Fruit fly (Drosophila melanogaster) whole organism, wandering third instar larva: ENCODE data around the gene JMJD4.
A peak's percentile ranks its signal among the peaks of the same experiment; 100 is the strongest.

Source experiments
- Abd-B ChIP-seq: fragments of >200 bp; optimal IDR thresholded peaks from 2 replicates; lab custom pipeline; 2017; ENCODE audit warnings: missing biosample characterization, missing genetic modification characterization
- CG32264 ChIP-seq: fragments of 200-800 bp; sonication (Bioruptor generic); optimal IDR thresholded peaks from 2 replicates; lab custom pipeline; 2016; ENCODE audit warnings: missing biosample characterization, missing genetic modification characterization
- CG9705 ChIP-seq: fragments of 200-800 bp; sonication (Bioruptor generic); optimal IDR thresholded peaks from 2 replicates; lab custom pipeline; 2018; ENCODE audit warnings: missing biosample characterization, mild to moderate bottlenecking, missing genetic modification characterization
- CrebA ChIP-seq: fragments of 200-800 bp; sonication (Bioruptor generic); optimal IDR thresholded peaks from 2 replicates; lab custom pipeline; 2016; ENCODE audit warnings: missing biosample characterization, mild to moderate bottlenecking, missing genetic modification characterization, borderline replicate concordance
- Dif ChIP-seq: fragments of 200-275, 200-300 bp; sonication (Bioruptor generic); optimal IDR thresholded peaks from 2 replicates; lab custom pipeline; 2018; ENCODE audit warnings: missing biosample characterization, missing genetic modification characterization; ENCODE audit not compliant: partially characterized antibody
- GATAd ChIP-seq: sonication (Bioruptor generic); optimal IDR thresholded peaks from 2 replicates; lab custom pipeline; 2016; ENCODE audit warnings: missing biosample characterization, missing genetic modification characterization
- HLH106 ChIP-seq: fragments of 200-800 bp; optimal IDR thresholded peaks from 3 replicates; lab custom pipeline; 2019; ENCODE audit warnings: missing biosample characterization, mild to moderate bottlenecking, missing genetic modification characterization, moderate library complexity
- Hnf4 ChIP-seq: fragments of 200-800 bp; sonication (Bioruptor generic); optimal IDR thresholded peaks from 2 replicates; lab custom pipeline; 2016; ENCODE audit warnings: missing biosample characterization, mild to moderate bottlenecking, missing genetic modification characterization
- Hr78 ChIP-seq: fragments of >200 bp; optimal IDR thresholded peaks from 2 replicates; lab custom pipeline; 2017; ENCODE audit warnings: missing biosample characterization, missing genetic modification characterization
- Hr83 ChIP-seq: fragments of 200-300 bp; sonication (Bioruptor generic); optimal IDR thresholded peaks from 2 replicates; lab custom pipeline; 2016; ENCODE audit warnings: missing biosample characterization, mild to moderate bottlenecking, missing genetic modification characterization, moderate library complexity; ENCODE audit not compliant: poor library complexity, severe bottlenecking
- Jra ChIP-seq: sonication (Bioruptor generic); optimal IDR thresholded peaks from 2 replicates; lab custom pipeline; 2016; ENCODE audit warnings: missing biosample characterization, missing genetic modification characterization
- Mio ChIP-seq: sonication (Bioruptor generic); optimal IDR thresholded peaks from 2 replicates; lab custom pipeline; 2016; ENCODE audit warnings: missing biosample characterization, missing genetic modification characterization
- Myc ChIP-seq: fragments of >200 bp; optimal IDR thresholded peaks from 2 replicates; lab custom pipeline; 2017
- N ChIP-seq: fragments of >200 bp; optimal IDR thresholded peaks from 2 replicates; lab custom pipeline; 2018; ENCODE audit warnings: missing biosample characterization, missing external identifiers, missing genetic modification characterization
- OdsH ChIP-seq: fragments of 200-800 bp; sonication (Bioruptor generic); optimal IDR thresholded peaks from 2 replicates; lab custom pipeline; 2016; ENCODE audit warnings: missing biosample characterization, mild to moderate bottlenecking, missing genetic modification characterization
- Rel ChIP-seq, 2 experiments: fragments of 200-800 bp; sonication (Bioruptor generic) in 1 of 2; optimal IDR thresholded peaks; 2 replicates in 1 of 2; 3 replicates in 1 of 2; lab custom pipeline; 2016 to 2019; ENCODE audit warnings: mild to moderate bottlenecking in 2 of 2, missing biosample characterization in 2 of 2, missing genetic modification characterization in 2 of 2, moderate library complexity in 1 of 2
- Sp1 ChIP-seq: fragments of 200-800 bp; sonication (Bioruptor generic); optimal IDR thresholded peaks from 3 replicates; lab custom pipeline; 2019; ENCODE audit warnings: missing biosample characterization, mild to moderate bottlenecking, missing genetic modification characterization, moderate library complexity
- Vsx2 ChIP-seq: fragments of 200-300, 225-300 bp; sonication (Bioruptor generic); optimal IDR thresholded peaks from 2 replicates; lab custom pipeline; 2018; ENCODE audit warnings: missing biosample characterization, missing genetic modification characterization; ENCODE audit not compliant: partially characterized antibody
- br ChIP-seq: fragments of 200-800 bp; sonication (Bioruptor generic); optimal IDR thresholded peaks from 2 replicates; lab custom pipeline; 2016; ENCODE audit warnings: missing biosample characterization, missing genetic modification characterization
- brk ChIP-seq: fragments of 200-800 bp; sonication (Bioruptor generic); optimal IDR thresholded peaks from 2 replicates; lab custom pipeline; 2016; ENCODE audit warnings: missing biosample characterization, mild to moderate bottlenecking, missing genetic modification characterization
- dl ChIP-seq, 2 experiments: fragments of 175-275, 200-275 bp in 1 of 2; fragments of 200-275 bp in 1 of 2; sonication (Bioruptor generic); optimal IDR thresholded peaks; lab custom pipeline; 2018; ENCODE audit warnings: mild to moderate bottlenecking in 2 of 2, missing biosample characterization in 2 of 2, missing genetic modification characterization in 2 of 2, moderate library complexity in 2 of 2; ENCODE audit not compliant: partially characterized antibody in 2 of 2, insufficient read depth in 1 of 2
- dmrt93B ChIP-seq: fragments of 200-800 bp; sonication (Bioruptor generic); optimal IDR thresholded peaks from 2 replicates; lab custom pipeline; 2018; ENCODE audit warnings: missing biosample characterization, mild to moderate bottlenecking, missing genetic modification characterization
- dsf ChIP-seq: sonication (Bioruptor generic); optimal IDR thresholded peaks from 2 replicates; lab custom pipeline; 2016; ENCODE audit warnings: missing biosample characterization, missing genetic modification characterization, borderline replicate concordance
- ey ChIP-seq: fragments of 200-800 bp; sonication (Bioruptor generic); optimal IDR thresholded peaks from 2 replicates; lab custom pipeline; 2016; ENCODE audit warnings: missing biosample characterization, missing genetic modification characterization
- foxo ChIP-seq, 2 experiments: fragments of 200-800 bp; sonication (Bioruptor generic); optimal IDR thresholded peaks; 2 replicates in 1 of 2; 3 replicates in 1 of 2; lab custom pipeline; 2016 to 2017; ENCODE audit warnings: missing biosample characterization in 2 of 2, missing genetic modification characterization in 2 of 2
- fru ChIP-seq: fragments of 200-800 bp; sonication (Bioruptor generic); optimal IDR thresholded peaks from 3 replicates; lab custom pipeline; 2016; ENCODE audit warnings: missing biosample characterization, mild to moderate bottlenecking, missing genetic modification characterization
- h ChIP-seq: fragments of 200-800 bp; sonication (Bioruptor generic); optimal IDR thresholded peaks from 3 replicates; lab custom pipeline; 2016; ENCODE audit warnings: missing biosample characterization, mild to moderate bottlenecking, missing genetic modification characterization
- jim ChIP-seq: fragments of 175-275, 200-325 bp; sonication (Bioruptor generic); optimal IDR thresholded peaks from 2 replicates; lab custom pipeline; 2016; ENCODE audit warnings: missing biosample characterization, mild to moderate bottlenecking, missing genetic modification characterization
- lola ChIP-seq: fragments of >200 bp; optimal IDR thresholded peaks from 2 replicates; lab custom pipeline; 2017; ENCODE audit warnings: missing biosample characterization, missing genetic modification characterization
- pan ChIP-seq: fragments of >200 bp; optimal IDR thresholded peaks from 2 replicates; lab custom pipeline; 2017
- psq ChIP-seq: fragments of 200-800 bp; sonication (Bioruptor generic); optimal IDR thresholded peaks from 3 replicates; lab custom pipeline; 2017; ENCODE audit warnings: missing biosample characterization, mild to moderate bottlenecking, missing genetic modification characterization, moderate library complexity
- rgr ChIP-seq: fragments of 200-800 bp; sonication (Bioruptor generic); optimal IDR thresholded peaks from 3 replicates; lab custom pipeline; 2016; ENCODE audit warnings: missing biosample characterization, mild to moderate bottlenecking, missing genetic modification characterization
- sage ChIP-seq: fragments of 200-800 bp; sonication (Bioruptor generic); optimal IDR thresholded peaks from 2 replicates; lab custom pipeline; 2016; ENCODE audit warnings: missing biosample characterization, mild to moderate bottlenecking, missing genetic modification characterization
- sv ChIP-seq: fragments of 200-800 bp; sonication (Bioruptor generic); optimal IDR thresholded peaks from 3 replicates; lab custom pipeline; 2016; ENCODE audit warnings: missing biosample characterization, missing genetic modification characterization
- tai ChIP-seq: sonication (Bioruptor generic); optimal IDR thresholded peaks from 2 replicates; lab custom pipeline; 2016; ENCODE audit warnings: missing biosample characterization, missing genetic modification characterization
- usp ChIP-seq: fragments of >200 bp; optimal IDR thresholded peaks from 2 replicates; lab custom pipeline; 2017; ENCODE audit warnings: missing biosample characterization, missing genetic modification characterization
- woc ChIP-seq: sonication (Bioruptor generic); optimal IDR thresholded peaks from 2 replicates; lab custom pipeline; 2016; ENCODE audit warnings: missing biosample characterization, mild to moderate bottlenecking, missing genetic modification characterization

JMJD4 gene

dm6 chr2L:18147511-18148072, 11.5 kb downstream of the JMJD4 start:
- TF ChIP-seq h (GFP tag; lab: Kevin White, UChicago) (peak; percentile 32), Rel (GFP tag; optimal IDR thresholded peaks at IDR 0.05; lab: Kevin White, UChicago) (no peak), Rel (tag; optimal IDR thresholded peaks at IDR 0.05; lab: Kevin White, UChicago) (peak; percentile 58), br (GFP tag; lab: Kevin White, UChicago) (no peak), Sp1 (GFP tag; lab: Kevin White, UChicago) (peak; percentile 3)

- TF ChIP-seq ey (GFP tag; lab: Kevin White, UChicago) (peak; percentile 45), Hr83 (GFP tag; lab: Kevin White, UChicago) (no peak), Sp1 (GFP tag; lab: Kevin White, UChicago) (peak; percentile 22), pan (no peak), N (GFP tag; lab: Kevin White, UChicago) (no peak), sv (GFP tag; lab: Kevin White, UChicago) (no peak), CrebA (no peak), Rel (GFP tag; optimal IDR thresholded peaks at IDR 0.05; lab: Kevin White, UChicago) (no peak), Rel (tag; optimal IDR thresholded peaks at IDR 0.05; lab: Kevin White, UChicago) (no peak), Abd-B (GFP tag; lab: Kevin White, UChicago) (no peak), usp (no peak), rgr (GFP tag; lab: Kevin White, UChicago) (peak; percentile 39), OdsH (no peak), HLH106 (tag; lab: Kevin White, UChicago) (peak; percentile 46), tai (GFP tag; lab: Kevin White, UChicago) (no peak), woc (GFP tag; lab: Kevin White, UChicago) (peak; percentile 40), brk (GFP tag; lab: Kevin White, UChicago) (no peak), sage (GFP tag; lab: Kevin White, UChicago) (peak; percentile 4), dl (GFP tag; optimal IDR thresholded peaks at IDR 0.05; lab: Kevin White, UChicago; ENCODE audit: insufficient read depth in 1 of 2, partially characterized antibody in 2 of 2) (no peak), dmrt93B (GFP tag; lab: Kevin White, UChicago) (peak; percentile 48), foxo (GFP tag; optimal IDR thresholded peaks at IDR 0.05; lab: Kevin White, UChicago) (peak in 1 of 2 experiments; percentile 60), Myc (no peak), Vsx2 (GFP tag; lab: Kevin White, UChicago) (no peak), CG32264 (GFP tag; lab: Kevin White, UChicago) (no peak), dsf (no peak), br (GFP tag; lab: Kevin White, UChicago) (peak; percentile 40), h (GFP tag; lab: Kevin White, UChicago) (peak; percentile 44), Hnf4 (GFP tag; lab: Kevin White, UChicago) (no peak), Mio (no peak), jim (GFP tag; lab: Kevin White, UChicago) (no peak), psq (peak; percentile 61), Hr78 (GFP tag; lab: Kevin White, UChicago) (no peak), fru (peak; percentile 59), GATAd (GFP tag; lab: Kevin White, UChicago) (no peak), Jra (GFP tag; lab: Kevin White, UChicago) (no peak), CG9705 (no peak), Dif (GFP tag; lab: Kevin White, UChicago) (no peak), lola (GFP tag; lab: Kevin White, UChicago) (no peak)
These were observed 12.4 kb downstream of the JMJD4 start for dm6 chr2L:18146618-18147099.

dm6 chr2L:18145826-18146225, 13.2 kb downstream of the JMJD4 start:
- no peak for TF ChIP-seq Rel (GFP tag; optimal IDR thresholded peaks at IDR 0.05; lab: Kevin White, UChicago)
- peak; percentile 52 for TF ChIP-seq Rel (tag; optimal IDR thresholded peaks at IDR 0.05; lab: Kevin White, UChicago)
- no peak for TF ChIP-seq rgr (GFP tag; lab: Kevin White, UChicago)
- TF ChIP-seq HLH106 (tag; lab: Kevin White, UChicago), result no peak
- TF ChIP-seq, all 38 proteins: peak for 1
